Fruit fly (Drosophila melanogaster) whole organism: ENCODE measurements around the gene CG6785.

ENCODE experiments used
- CG8478 ChIP-seq: fragments of >200 bp; optimal IDR thresholded peaks from 2 replicates; lab custom pipeline; 2018; ENCODE audit warnings: inconsistent platforms
- Dll ChIP-seq: fragments of >200 bp; optimal IDR thresholded peaks from 2 replicates; lab custom pipeline; 2017
- EcR ChIP-seq, 2 experiments: fragments of >200 bp; optimal IDR thresholded peaks; 2 replicates each; lab custom pipeline; 2017; ENCODE audit warnings: missing biosample characterization in 2 of 2, missing genetic modification characterization in 2 of 2, missing genetic modification reagents in 2 of 2
- pan ChIP-seq: fragments of >200 bp; optimal IDR thresholded peaks from 2 replicates; lab custom pipeline; 2017
- psq ChIP-seq: fragments of >200 bp; optimal IDR thresholded peaks from 2 replicates; lab custom pipeline; 2017
- usp ChIP-seq: fragments of >200 bp; optimal IDR thresholded peaks from 2 replicates; lab custom pipeline; 2017; ENCODE audit warnings: missing biosample characterization, missing genetic modification characterization, mixed read lengths

The CG6785 gene

dm6 chr2L:12078695-12079094, 33.7 kb upstream of the CG6785 start:
- TF ChIP-seq CG8478 (lab: Kevin White, UChicago) (no peak), pan (lab: Kevin White, UChicago) (no peak)

dm6 chr2L:12078123-12078658, 33.2 kb upstream of the CG6785 start:
- TF ChIP-seq CG8478 (lab: Kevin White, UChicago) (no peak), psq (lab: Kevin White, UChicago) (no peak), EcR (GFP tag; optimal IDR thresholded peaks at IDR 0.05; lab: Kevin White, UChicago) (no peak), pan (lab: Kevin White, UChicago) (no peak), usp (GFP tag; lab: Kevin White, UChicago) (no peak), Dll (lab: Kevin White, UChicago) (no peak)

DNA sequence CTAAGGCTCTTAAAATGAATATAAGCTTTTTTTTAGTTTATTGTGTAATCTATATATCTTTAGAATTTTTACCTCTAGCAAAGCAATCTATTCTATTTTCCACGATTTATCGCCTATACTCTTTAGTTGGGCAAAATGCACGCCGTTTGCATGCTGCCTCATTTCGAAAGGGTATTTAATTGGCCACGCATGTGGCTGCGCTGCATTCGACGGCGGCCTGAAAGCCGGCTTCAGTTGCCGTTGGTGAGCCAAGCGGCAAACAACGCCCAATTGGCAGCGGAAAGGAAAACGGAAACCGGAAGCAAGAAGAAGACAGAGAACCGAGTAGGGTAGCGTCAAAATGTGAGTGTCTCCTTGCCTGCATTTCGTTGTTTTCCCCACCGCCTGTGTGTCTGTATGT, 30.9 kb upstream of the CG6785 start, which contains the start of gene CG14947:
TSS of gene CG14947 (plus strand) at position 251 of the 400 bp plus-strand sequence.
- TF ChIP-seq CG8478 (lab: Kevin White, UChicago) (no peak), Dll (lab: Kevin White, UChicago) (no peak), pan (lab: Kevin White, UChicago) (no peak)

- no peak for TF ChIP-seq pan (lab: Kevin White, UChicago)
- no peak for TF ChIP-seq Dll (lab: Kevin White, UChicago)
- TF ChIP-seq CG8478 (lab: Kevin White, UChicago): no peak
- no peak for TF ChIP-seq EcR (GFP tag; optimal IDR thresholded peaks at IDR 0.05; lab: Kevin White, UChicago)
- no peak for TF ChIP-seq usp (GFP tag; lab: Kevin White, UChicago)
- no peak for TF ChIP-seq psq (lab: Kevin White, UChicago)
Measured at dm6 chr2L:12066617-12067251, 21.7 kb upstream of the CG6785 start, which contains the start of gene firl. TSS of gene firl (minus strand) at chr2L:12066775.

DNA sequence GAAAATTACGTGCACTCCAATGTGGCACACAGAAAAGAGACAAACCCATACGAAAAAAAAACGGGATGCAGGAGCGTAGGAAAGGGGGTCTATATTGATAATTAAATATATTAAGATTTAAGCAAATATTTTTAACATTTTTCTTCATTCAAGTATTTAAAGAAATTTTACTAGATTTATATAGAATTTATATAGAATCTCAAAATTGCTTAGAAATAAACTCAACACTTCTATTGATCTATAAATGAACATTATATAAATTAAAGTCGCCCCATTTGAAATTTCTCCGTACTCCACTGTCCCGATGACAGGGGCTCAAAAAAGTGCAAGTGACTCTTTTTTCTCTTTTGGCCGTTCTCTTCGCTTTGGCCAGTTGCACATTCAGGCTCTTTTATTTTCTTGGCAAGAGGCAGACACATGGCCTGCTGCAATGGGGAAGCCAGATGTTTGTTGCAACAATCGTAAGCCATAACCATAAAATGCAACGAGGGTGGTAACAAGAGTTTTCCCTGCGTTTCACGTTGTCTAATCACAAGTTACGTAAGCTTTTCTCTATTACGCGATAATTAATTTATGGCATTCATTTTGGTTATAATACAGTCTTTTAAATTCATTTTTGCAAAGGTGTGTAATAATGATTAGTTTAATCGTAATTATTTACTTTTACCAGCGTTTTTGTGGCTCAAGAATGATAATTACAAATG, 20.8 kb upstream of the CG6785 start:
- TF ChIP-seq usp (GFP tag; lab: Kevin White, UChicago) (no peak), psq (lab: Kevin White, UChicago) (no peak), Dll (lab: Kevin White, UChicago) (no peak), CG8478 (lab: Kevin White, UChicago) (no peak), pan (lab: Kevin White, UChicago) (no peak), EcR (GFP tag; optimal IDR thresholded peaks at IDR 0.05; lab: Kevin White, UChicago) (no peak)

DNA sequence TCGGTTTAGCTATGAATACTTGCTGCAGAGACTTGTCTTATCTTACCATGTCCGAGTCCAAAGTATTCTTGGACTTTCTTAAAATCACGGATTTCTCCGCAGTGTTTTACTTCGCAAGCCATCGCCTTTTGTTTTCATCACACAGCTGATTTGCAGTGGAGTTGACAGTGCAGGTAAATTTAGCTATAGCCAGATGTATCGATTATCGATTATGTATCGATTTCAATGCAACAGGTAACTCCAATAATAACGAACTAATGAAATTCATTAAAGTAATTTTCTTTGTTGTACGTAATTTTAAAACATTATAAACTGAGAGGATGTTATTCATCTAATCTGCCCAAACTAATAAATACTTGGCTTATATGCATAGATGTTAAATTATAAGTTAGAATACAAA, 18.0 kb upstream of the CG6785 start, which contains the start of gene Rab3-GAP:
TSS of gene Rab3-GAP (minus strand) at position 150 of the 400 bp plus-strand sequence.
- TF ChIP-seq Dll (lab: Kevin White, UChicago) (no peak), psq (lab: Kevin White, UChicago) (no peak), EcR (GFP tag; optimal IDR thresholded peaks at IDR 0.05; lab: Kevin White, UChicago) (no peak), usp (GFP tag; lab: Kevin White, UChicago) (no peak), pan (lab: Kevin White, UChicago) (no peak)

- TF ChIP-seq usp (GFP tag; lab: Kevin White, UChicago): no peak
- TF ChIP-seq psq (lab: Kevin White, UChicago): no peak
- TF ChIP-seq Dll (lab: Kevin White, UChicago): no peak
- no peak for TF ChIP-seq CG8478 (lab: Kevin White, UChicago)
- no peak for TF ChIP-seq pan (lab: Kevin White, UChicago)
- no peak for TF ChIP-seq EcR (GFP tag; optimal IDR thresholded peaks at IDR 0.05; lab: Kevin White, UChicago)
Measured at dm6 chr2L:12055837-12056388, 10.9 kb upstream of the CG6785 start, which contains the start of the genes JhI-21, RpL7-like and CG34164. TSS of gene JhI-21 (minus strand) at chr2L:12056042. TSS of gene RpL7-like (plus strand) at chr2L:12056326. TSS of gene CG34164 (plus strand) at chr2L:12056348.

- TF ChIP-seq Dll (lab: Kevin White, UChicago): no peak
- TF ChIP-seq usp (GFP tag; lab: Kevin White, UChicago): no peak
- no peak for TF ChIP-seq psq (lab: Kevin White, UChicago)
Measured at dm6 chr2L:12053365-12053764, 8.4 kb upstream of the CG6785 start.

DNA sequence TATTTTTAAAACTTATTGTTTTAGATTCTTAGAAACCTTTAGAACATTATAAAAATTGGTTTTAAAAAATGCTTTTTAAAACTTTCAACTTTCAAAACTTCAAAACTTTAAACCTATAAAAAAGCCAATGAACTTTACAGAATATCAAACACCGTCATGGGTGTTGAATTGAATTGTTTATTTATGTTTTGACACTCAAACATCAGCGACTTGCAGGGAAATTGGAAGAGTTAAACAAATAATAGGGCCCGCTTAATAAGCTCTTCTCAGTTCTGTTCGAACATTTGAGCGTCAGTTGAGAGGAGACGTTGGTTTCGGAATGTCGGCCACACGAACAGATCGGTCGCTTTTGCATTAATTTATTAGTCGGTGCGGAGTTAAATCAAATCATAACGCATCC, 4.1 kb upstream of the CG6785 start, which contains the start of gene PLCXD:
TSS of gene PLCXD (plus strand) at position 286 of the 400 bp plus-strand sequence.
- TF ChIP-seq usp (GFP tag; lab: Kevin White, UChicago) (no peak), EcR (GFP tag; optimal IDR thresholded peaks at IDR 0.05; lab: Kevin White, UChicago) (no peak), Dll (lab: Kevin White, UChicago) (no peak), CG8478 (lab: Kevin White, UChicago) (no peak)

- no peak for TF ChIP-seq CG8478 (lab: Kevin White, UChicago)
- no peak for TF ChIP-seq pan (lab: Kevin White, UChicago)
- no peak for TF ChIP-seq psq (lab: Kevin White, UChicago)
- no peak for TF ChIP-seq usp (GFP tag; lab: Kevin White, UChicago)
- TF ChIP-seq EcR (GFP tag; optimal IDR thresholded peaks at IDR 0.05; lab: Kevin White, UChicago): no peak
- TF ChIP-seq Dll (lab: Kevin White, UChicago): no peak
Measured at dm6 chr2L:12048723-12049122, 3.7 kb upstream of the CG6785 start, which contains the start of gene Plzf. TSS of gene Plzf (minus strand) at chr2L:12048918.

DNA sequence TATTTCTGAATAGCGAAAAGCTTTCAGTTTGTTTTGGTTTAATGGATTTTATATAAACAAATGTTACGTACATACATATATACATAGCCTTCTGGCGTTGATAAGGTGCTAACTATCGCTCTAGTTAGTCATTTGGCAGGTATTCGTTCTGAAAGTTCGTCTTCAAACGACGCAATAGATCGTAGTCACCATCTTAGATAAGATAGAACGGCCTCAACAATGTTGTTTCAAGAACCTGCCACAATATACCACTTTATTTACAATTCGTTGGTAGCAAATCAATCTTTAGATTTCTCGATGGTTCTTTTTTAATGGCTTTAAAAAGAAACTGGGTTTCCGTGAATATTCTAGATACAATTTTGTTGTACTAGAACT, 1.8 kb upstream of the CG6785 start:
- no peak for TF ChIP-seq CG8478 (lab: Kevin White, UChicago)
- TF ChIP-seq pan (lab: Kevin White, UChicago): no peak
- no peak for TF ChIP-seq Dll (lab: Kevin White, UChicago)
- TF ChIP-seq psq (lab: Kevin White, UChicago): no peak
- TF ChIP-seq EcR (GFP tag; optimal IDR thresholded peaks at IDR 0.05; lab: Kevin White, UChicago): no peak
- no peak for TF ChIP-seq usp (GFP tag; lab: Kevin White, UChicago)
